Worm (Caenorhabditis elegans): Measurements from ENCODE around the gene tag-276.

ce11 chrII:12249042-12249441 is at the start of gene tag-276:
- TF ChIP-seq T26A5.8 (tag; optimal IDR thresholded peaks at IDR 0.05) (no peak), sea-2 (GFP tag; IDR thresholded peaks at IDR 0.05) (no peak), ets-4 (GFP tag; optimal IDR thresholded peaks at IDR 0.05) (no peak), let-526 (GFP tag; IDR thresholded peaks at IDR 0.05) (no peak), F22D6.2 (tag; optimal IDR thresholded peaks at IDR 0.05) (no peak), ZK185.1 (tag; optimal IDR thresholded peaks at IDR 0.05; ENCODE audit: poor library complexity, severe bottlenecking) (no peak)

Measured in whole organism, young adult.